Worm (Caenorhabditis elegans): ENCODE results near the gene pals-37.

The pals-37 gene

ce11 chrV:12450441-12450840, 9.1 kb upstream of the pals-37 start, which contains the start of gene F28C1.1:
Gene F28C1.1 (plus strand): TSS chrV:12450805.
- peak; percentile 53 for TF ChIP-seq ces-1 (GFP tag; optimal IDR thresholded peaks at IDR 0.05)
- TF ChIP-seq zip-8 (tag; optimal IDR thresholded peaks at IDR 0.05), result no peak
- no peak for TF ChIP-seq nhr-237 (tag; optimal IDR thresholded peaks at IDR 0.05)
- TF ChIP-seq unc-39 (tag; optimal IDR thresholded peaks at IDR 0.05), result no peak
- TF ChIP-seq pha-4 (tag; optimal IDR thresholded peaks at IDR 0.05), result no peak
- no peak for TF ChIP-seq elt-3 (tag; optimal IDR thresholded peaks at IDR 0.05)
- TF ChIP-seq elt-1 (tag; optimal IDR thresholded peaks at IDR 0.05; ENCODE audit: borderline replicate concordance, insufficient read depth), result no peak
- no peak for TF ChIP-seq hlh-1 (tag; optimal IDR thresholded peaks at IDR 0.05)
- TF ChIP-seq sptf-1 (tag; optimal IDR thresholded peaks at IDR 0.05), result no peak
- no peak for TF ChIP-seq tbx-8 (GFP tag; optimal IDR thresholded peaks at IDR 0.05)
- no peak for TF ChIP-seq flh-1 (GFP tag; optimal IDR thresholded peaks at IDR 0.05)
- no peak for TF ChIP-seq mls-2 (tag; optimal IDR thresholded peaks at IDR 0.05)
- no peak for TF ChIP-seq snpc-4 (tag; optimal IDR thresholded peaks at IDR 0.05)
- no peak for TF ChIP-seq ceh-43 (GFP tag; optimal IDR thresholded peaks at IDR 0.05)
- peak; percentile 20 for TF ChIP-seq lsy-2 (tag; optimal IDR thresholded peaks at IDR 0.05)

- no peak for TF ChIP-seq elt-1 (tag; optimal IDR thresholded peaks at IDR 0.05; ENCODE audit: borderline replicate concordance, insufficient read depth)
- TF ChIP-seq elt-3 (tag; optimal IDR thresholded peaks at IDR 0.05), result no peak
- TF ChIP-seq tbx-8 (GFP tag; optimal IDR thresholded peaks at IDR 0.05), result no peak
- TF ChIP-seq ces-1 (GFP tag; optimal IDR thresholded peaks at IDR 0.05), result no peak
- TF ChIP-seq ceh-83 (GFP tag; optimal IDR thresholded peaks at IDR 0.05), result no peak
- no peak for TF ChIP-seq pha-4 (tag; optimal IDR thresholded peaks at IDR 0.05)
- TF ChIP-seq mep-1 (tag; optimal IDR thresholded peaks at IDR 0.05), result no peak
- TF ChIP-seq nhr-237 (tag; optimal IDR thresholded peaks at IDR 0.05), result no peak
Measured at ce11 chrV:12449902-12450301, 8.6 kb upstream of the pals-37 start, which contains the start of gene C54D10.10. Gene C54D10.10 (minus strand): TSS chrV:12450002.

DNA sequence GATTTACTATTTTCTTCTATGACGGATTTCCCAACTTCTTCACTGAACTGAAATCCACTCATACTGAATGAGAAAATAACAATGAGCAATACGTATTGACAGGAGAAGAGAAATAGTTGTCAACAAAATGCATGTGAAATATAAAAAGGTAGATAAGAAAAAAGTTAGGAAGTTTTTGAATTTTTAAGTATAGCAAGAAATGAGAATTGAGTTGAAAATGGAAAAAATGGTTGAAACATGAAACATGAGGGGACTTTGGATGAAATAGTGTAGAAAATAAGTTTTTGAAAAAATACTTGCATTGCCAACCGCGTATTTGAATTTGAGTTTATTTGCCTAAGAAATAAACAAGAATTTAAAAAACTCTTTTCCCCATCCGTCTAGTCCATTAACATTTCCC, 5.6 kb upstream of the pals-37 start, which contains the start of the genes pals-38 and C54D10.9:
Gene pals-38, minus strand, starts transcription at position 101 of the 400 bp plus-strand sequence.
Gene C54D10.9, plus strand, starts transcription at position 259 of the 400 bp plus-strand sequence.
- TF ChIP-seq blmp-1 (tag; optimal IDR thresholded peaks at IDR 0.05) (no peak), lin-13 (tag; optimal IDR thresholded peaks at IDR 0.05) (no peak), sem-2 (GFP tag; optimal IDR thresholded peaks at IDR 0.05) (no peak), cnd-1 (tag; optimal IDR thresholded peaks at IDR 0.05) (no peak), elt-1 (tag; optimal IDR thresholded peaks at IDR 0.05; ENCODE audit: borderline replicate concordance, insufficient read depth) (no peak), ces-1 (GFP tag; optimal IDR thresholded peaks at IDR 0.05) (no peak), drap-1 (GFP tag; optimal IDR thresholded peaks at IDR 0.05) (no peak), M03D4.4 (tag; optimal IDR thresholded peaks at IDR 0.05) (no peak), hlh-1 (tag; optimal IDR thresholded peaks at IDR 0.05) (no peak), nhr-28 (tag; optimal IDR thresholded peaks at IDR 0.05) (no peak), mls-2 (tag; optimal IDR thresholded peaks at IDR 0.05) (no peak), unc-120 (tag; optimal IDR thresholded peaks at IDR 0.05; ENCODE audit: poor library complexity, severe bottlenecking) (no peak), lin-32 (GFP tag; optimal IDR thresholded peaks at IDR 0.05) (no peak), unc-62 (GFP tag; optimal IDR thresholded peaks at IDR 0.05) (no peak)

- TF ChIP-seq sptf-1 (tag; optimal IDR thresholded peaks at IDR 0.05) (no peak), lin-32 (GFP tag; optimal IDR thresholded peaks at IDR 0.05) (no peak), lsy-2 (tag; optimal IDR thresholded peaks at IDR 0.05) (no peak)
Measured at ce11 chrV:12443754-12444153, 2.4 kb upstream of the pals-37 start, which contains the start of gene pals-39. Gene pals-39 (minus strand): TSS chrV:12443854.

- TF ChIP-seq ham-2 (GFP tag; optimal IDR thresholded peaks at IDR 0.05) (no peak), bed-3 (GFP tag; optimal IDR thresholded peaks at IDR 0.05) (no peak), nhr-2 (tag; optimal IDR thresholded peaks at IDR 0.05) (no peak), lin-13 (tag; optimal IDR thresholded peaks at IDR 0.05) (no peak), unc-39 (tag; optimal IDR thresholded peaks at IDR 0.05) (no peak), mls-2 (tag; optimal IDR thresholded peaks at IDR 0.05) (no peak), unc-120 (tag; optimal IDR thresholded peaks at IDR 0.05; ENCODE audit: poor library complexity, severe bottlenecking) (no peak), elt-3 (tag; optimal IDR thresholded peaks at IDR 0.05) (no peak), cnd-1 (tag; optimal IDR thresholded peaks at IDR 0.05) (no peak)
Measured at ce11 chrV:12433717-12434116, 7.6 kb downstream of the pals-37 start, which contains the start of gene srh-25. Gene srh-25 (minus strand): TSS chrV:12433817.

Measured in whole organism, mixed stage, embryonic.